Fruit fly (Drosophila melanogaster): ENCODE results near the gene chb.

- TF ChIP-seq br (GFP tag; optimal IDR thresholded peaks at IDR 0.05) (no peak), fru (GFP tag; optimal IDR thresholded peaks at IDR 0.05) (no peak), OdsH (GFP tag; optimal IDR thresholded peaks at IDR 0.05) (no peak), pan (optimal IDR thresholded peaks at IDR 0.05) (no peak), foxo (GFP tag; optimal IDR thresholded peaks at IDR 0.05) (no peak), usp (GFP tag; optimal IDR thresholded peaks at IDR 0.05) (no peak), psq (GFP tag; optimal IDR thresholded peaks at IDR 0.05) (no peak), lola (GFP tag; optimal IDR thresholded peaks at IDR 0.05) (no peak), tai (GFP tag; optimal IDR thresholded peaks at IDR 0.05) (no peak), h (GFP tag; optimal IDR thresholded peaks at IDR 0.05) (no peak), CrebA (GFP tag; optimal IDR thresholded peaks at IDR 0.05; ENCODE audit: borderline replicate concordance) (no peak), sage (GFP tag; optimal IDR thresholded peaks at IDR 0.05) (no peak)
Observed at dm6 chr3L:21193170-21193569, 20.5 kb downstream of the chb start, which contains the start of gene CG42337.

Measured in whole organism, wandering third instar larva.